Fruit fly (Drosophila melanogaster) whole organism, embryonic: ENCODE measurements around the gene HipHop.
A peak's percentile ranks its signal among the peaks of the same experiment; 100 is the strongest.

Experiments used
- CG10267 ChIP-seq: fragments of 200-800 bp; sonication (Bioruptor generic); optimal IDR thresholded peaks from 2 replicates; lab custom pipeline; 2018; ENCODE audit warnings: missing biosample characterization, mild to moderate bottlenecking, missing genetic modification characterization, moderate library complexity
- CG10462 ChIP-seq: fragments of 200-800 bp; sonication (Bioruptor generic); optimal IDR thresholded peaks from 2 replicates; lab custom pipeline; 2016; ENCODE audit warnings: missing biosample characterization, missing genetic modification characterization
- CG10979 ChIP-seq: fragments of 200-800 bp; sonication (Bioruptor generic); optimal IDR thresholded peaks from 2 replicates; lab custom pipeline; 2018; ENCODE audit warnings: missing biosample characterization, mild to moderate bottlenecking, missing genetic modification characterization, moderate library complexity
- CG11093 ChIP-seq: fragments of 200-800 bp; sonication (Bioruptor generic); IDR thresholded peaks from 3 replicates; pipeline ENCODE4 v1.3.6; 2022; ENCODE audit warnings: missing biosample characterization, missing genetic modification characterization
- CG11695 ChIP-seq: fragments of 200-800 bp; sonication (Bioruptor generic); IDR thresholded peaks from 3 replicates; pipeline ENCODE4 v1.3.6; 2022; ENCODE audit warnings: missing biosample characterization, missing genetic modification characterization
- CG12744 ChIP-seq: fragments of 200-800 bp; sonication (Bioruptor generic); optimal IDR thresholded peaks from 2 replicates; lab custom pipeline; 2016; ENCODE audit warnings: missing biosample characterization, missing genetic modification characterization
- CG13123 ChIP-seq: fragments of 200-800 bp; sonication (Bioruptor generic); optimal IDR thresholded peaks from 2 replicates; lab custom pipeline; 2016; ENCODE audit warnings: missing biosample characterization, missing genetic modification characterization
- CG16863 ChIP-seq: fragments of 200-800 bp; sonication (Bioruptor generic); optimal IDR thresholded peaks from 3 replicates; lab custom pipeline; 2016; ENCODE audit warnings: missing biosample characterization, missing genetic modification characterization
- CG31224 ChIP-seq: fragments of 200-800 bp; sonication (Bioruptor generic); IDR thresholded peaks from 2 replicates; pipeline ENCODE4 v1.3.6; 2022; ENCODE audit warnings: missing biosample characterization, missing genetic modification characterization
- CG32532 ChIP-seq: fragments of 200-800 bp; sonication (Bioruptor generic); IDR thresholded peaks from 2 replicates; pipeline ENCODE4 v1.3.6; 2022; ENCODE audit warnings: missing biosample characterization, missing genetic modification characterization
- CG32767 ChIP-seq: fragments of 200-800 bp; sonication (Bioruptor generic); IDR thresholded peaks from 2 replicates; pipeline ENCODE4 v1.3.6; 2022; ENCODE audit warnings: missing biosample characterization, missing genetic modification characterization
- CG34224 ChIP-seq: fragments of 200-800 bp; sonication (Bioruptor generic); IDR thresholded peaks from 3 replicates; pipeline ENCODE4 v1.3.6; 2022; ENCODE audit warnings: missing biosample characterization, missing genetic modification characterization; ENCODE audit not compliant: partially characterized antibody
- CG34422 ChIP-seq: fragments of 200-800 bp; sonication (Bioruptor generic); IDR thresholded peaks from 3 replicates; pipeline ENCODE4 v1.3.6; 2022; ENCODE audit warnings: missing biosample characterization, missing genetic modification characterization
- CG4360 ChIP-seq: fragments of 200-800 bp; sonication (Bioruptor generic); IDR thresholded peaks from 2 replicates; pipeline ENCODE4 v1.3.6; 2022; ENCODE audit warnings: missing biosample characterization, missing genetic modification characterization
- CG4854 ChIP-seq: fragments of 200-800 bp; sonication (Bioruptor generic); optimal IDR thresholded peaks from 2 replicates; lab custom pipeline; 2016; ENCODE audit warnings: missing biosample characterization, missing genetic modification characterization, inconsistent platforms
- CG5180 ChIP-seq: fragments of 200-800 bp; sonication (Bioruptor generic); optimal IDR thresholded peaks from 3 replicates; lab custom pipeline; 2017; ENCODE audit warnings: missing biosample characterization, missing genetic modification characterization, mild to moderate bottlenecking, moderate library complexity, missing genetic modification reagents
- CG6765 ChIP-seq: fragments of 200-800 bp; sonication (Bioruptor generic); optimal IDR thresholded peaks from 3 replicates; lab custom pipeline; 2017; ENCODE audit warnings: missing biosample characterization, mild to moderate bottlenecking, missing genetic modification characterization
- CG6813 ChIP-seq: fragments of 200-800 bp; sonication (Bioruptor generic); optimal IDR thresholded peaks from 2 replicates; lab custom pipeline; 2017; ENCODE audit warnings: missing biosample characterization, missing genetic modification characterization, mild to moderate bottlenecking, moderate library complexity, missing genetic modification reagents
- CG7372 ChIP-seq: fragments of 200-800 bp; sonication (Bioruptor generic); IDR thresholded peaks from 2 replicates; pipeline ENCODE4 v1.3.6; 2022; ENCODE audit warnings: missing biosample characterization, missing genetic modification characterization
- CG7963 ChIP-seq: fragments of 200-800 bp; sonication (Bioruptor generic); IDR thresholded peaks from 3 replicates; pipeline ENCODE4 v1.3.6; 2022; ENCODE audit warnings: missing biosample characterization, missing genetic modification characterization; ENCODE audit not compliant: partially characterized antibody
- CG9727 ChIP-seq: fragments of 200-800 bp; sonication (Bioruptor generic); optimal IDR thresholded peaks from 3 replicates; lab custom pipeline; 2017; ENCODE audit warnings: missing biosample characterization, mild to moderate bottlenecking, missing genetic modification characterization
- Drgx ChIP-seq: fragments of 200-800 bp; sonication (Bioruptor generic); IDR thresholded peaks from 2 replicates; pipeline ENCODE4 v1.3.6; 2022; ENCODE audit warnings: missing biosample characterization, missing genetic modification characterization
- H2.0 ChIP-seq: fragments of 200-800 bp; sonication (Bioruptor generic); IDR thresholded peaks from 2 replicates; pipeline ENCODE4 v1.3.6; 2022; ENCODE audit warnings: missing biosample characterization, missing genetic modification characterization
- Mes4 ChIP-seq: fragments of 200-800 bp; sonication (Bioruptor generic); optimal IDR thresholded peaks from 2 replicates; lab custom pipeline; 2016; ENCODE audit warnings: missing biosample characterization, missing genetic modification characterization
- Mrtf ChIP-seq: fragments of 200-800 bp; sonication (Bioruptor generic); IDR thresholded peaks from 3 replicates; pipeline ENCODE4 v1.3.6; 2022; ENCODE audit warnings: missing biosample characterization, missing genetic modification characterization
- NFAT ChIP-seq: fragments of 200-800 bp; sonication (Bioruptor generic); IDR thresholded peaks from 2 replicates; pipeline ENCODE4 v1.3.6; 2022; ENCODE audit warnings: missing biosample characterization, missing genetic modification characterization
- Ptx1 ChIP-seq: fragments of 200-800 bp; sonication (Bioruptor generic); IDR thresholded peaks from 2 replicates; pipeline ENCODE4 v1.3.6; 2022; ENCODE audit warnings: missing biosample characterization, missing genetic modification characterization
- Rfx ChIP-seq: fragments of 200-800 bp; sonication (Bioruptor generic); IDR thresholded peaks from 2 replicates; pipeline ENCODE4 v1.3.6; 2022; ENCODE audit warnings: missing biosample characterization, missing genetic modification characterization
- Sry-β ChIP-seq: fragments of 200-800 bp; sonication (Bioruptor generic); optimal IDR thresholded peaks from 2 replicates; lab custom pipeline; 2018; ENCODE audit warnings: missing biosample characterization, mild to moderate bottlenecking, missing genetic modification characterization, moderate library complexity
- Ssrp ChIP-seq: fragments of 200-800 bp; sonication (Bioruptor generic); optimal IDR thresholded peaks from 2 replicates; lab custom pipeline; 2018; ENCODE audit warnings: missing biosample characterization, mild to moderate bottlenecking, missing genetic modification characterization, moderate library complexity
- ato ChIP-seq: fragments of 200-800 bp; sonication (Bioruptor generic); IDR thresholded peaks from 2 replicates; pipeline ENCODE4 v1.3.6; 2022; ENCODE audit warnings: missing biosample characterization, missing genetic modification characterization; ENCODE audit not compliant: partially characterized antibody
- bcd ChIP-seq: fragments of 200-800 bp; sonication (Bioruptor generic); optimal IDR thresholded peaks from 2 replicates; lab custom pipeline; 2017; ENCODE audit warnings: missing biosample characterization, mild to moderate bottlenecking, missing genetic modification characterization
- dmrt11E ChIP-seq: fragments of 200-800 bp; sonication (Bioruptor generic); optimal IDR thresholded peaks from 3 replicates; lab custom pipeline; 2018; ENCODE audit warnings: missing biosample characterization, mild to moderate bottlenecking, missing genetic modification characterization, moderate library complexity
- gfzf ChIP-seq: fragments of 200-800 bp; sonication (Bioruptor generic); optimal IDR thresholded peaks from 2 replicates; lab custom pipeline; 2016; ENCODE audit warnings: missing biosample characterization, mild to moderate bottlenecking, missing genetic modification characterization, moderate library complexity
- nerfin-1 ChIP-seq: fragments of 200-800 bp; sonication (Bioruptor generic); optimal IDR thresholded peaks from 3 replicates; lab custom pipeline; 2019; ENCODE audit warnings: missing biosample characterization, mild to moderate bottlenecking, missing genetic modification characterization, moderate library complexity
- nom ChIP-seq: fragments of 200-800 bp; sonication (Bioruptor generic); optimal IDR thresholded peaks from 2 replicates; lab custom pipeline; 2017; ENCODE audit warnings: missing biosample characterization, missing genetic modification characterization, mild to moderate bottlenecking, moderate library complexity, missing genetic modification reagents
- odd ChIP-seq: fragments of 200-800 bp; sonication (Bioruptor generic); optimal IDR thresholded peaks from 2 replicates; lab custom pipeline; 2017; ENCODE audit warnings: missing biosample characterization, mild to moderate bottlenecking, missing genetic modification characterization
- org-1 ChIP-seq: fragments of 200-800 bp; sonication (Bioruptor generic); optimal IDR thresholded peaks from 2 replicates; lab custom pipeline; 2017; ENCODE audit warnings: missing biosample characterization, missing genetic modification characterization
- pfk ChIP-seq: fragments of 200-800 bp; sonication (Bioruptor generic); optimal IDR thresholded peaks from 2 replicates; lab custom pipeline; 2018; ENCODE audit warnings: missing biosample characterization, mild to moderate bottlenecking, missing genetic modification characterization, moderate library complexity
- pnt ChIP-seq: fragments of 200-800 bp; sonication (Bioruptor generic); optimal IDR thresholded peaks from 3 replicates; lab custom pipeline; 2016; ENCODE audit warnings: missing biosample characterization, missing genetic modification characterization
- pros ChIP-seq: fragments of 200-800 bp; sonication (Bioruptor generic); optimal IDR thresholded peaks from 3 replicates; lab custom pipeline; 2019; ENCODE audit warnings: missing biosample characterization, mild to moderate bottlenecking, missing genetic modification characterization, moderate library complexity
- psq ChIP-seq: fragments of 200-800 bp; sonication (Bioruptor generic); optimal IDR thresholded peaks from 2 replicates; lab custom pipeline; 2017; ENCODE audit warnings: missing biosample characterization, missing genetic modification characterization
- pzg ChIP-seq: fragments of 200-800 bp; sonication (Bioruptor generic); optimal IDR thresholded peaks from 3 replicates; lab custom pipeline; 2018; ENCODE audit warnings: missing biosample characterization, mild to moderate bottlenecking, missing genetic modification characterization, moderate library complexity
- sd ChIP-seq: fragments of 200-800 bp; sonication (Bioruptor generic); optimal IDR thresholded peaks from 3 replicates; lab custom pipeline; 2018; ENCODE audit warnings: missing biosample characterization, mild to moderate bottlenecking, missing genetic modification characterization, moderate library complexity
- seq ChIP-seq: fragments of 200-800 bp; sonication (Bioruptor generic); IDR thresholded peaks from 2 replicates; pipeline ENCODE4 v1.3.6; 2022; ENCODE audit warnings: missing biosample characterization, missing genetic modification characterization
- slbo ChIP-seq: fragments of 200-800 bp; sonication (Bioruptor generic); IDR thresholded peaks from 2 replicates; pipeline ENCODE4 v1.3.6; 2022; ENCODE audit warnings: missing biosample characterization, missing genetic modification characterization
- tgo ChIP-seq: fragments of 200-800 bp; sonication (Bioruptor generic); IDR thresholded peaks from 3 replicates; pipeline ENCODE4 v1.3.6; 2022; ENCODE audit warnings: missing biosample characterization, missing genetic modification characterization
- twi ChIP-seq: fragments of 200-800 bp; optimal IDR thresholded peaks from 2 replicates; lab custom pipeline; 2019; ENCODE audit warnings: missing biosample characterization, mild to moderate bottlenecking, missing genetic modification characterization, moderate library complexity
- unpg ChIP-seq: fragments of 200-800 bp; sonication (Bioruptor generic); optimal IDR thresholded peaks from 3 replicates; lab custom pipeline; 2018; ENCODE audit warnings: missing biosample characterization, mild to moderate bottlenecking, missing genetic modification characterization, moderate library complexity
- zf30C ChIP-seq: fragments of 200-800 bp; sonication (Bioruptor generic); optimal IDR thresholded peaks from 3 replicates; lab custom pipeline; 2018; ENCODE audit warnings: missing biosample characterization, mild to moderate bottlenecking, missing genetic modification characterization

Gene HipHop

dm6 chr3L:18848436-18848835 lies 27.5 kb downstream of the HipHop start (continued):
- TF ChIP-seq tgo (GFP tag; lab: Robert Waterston, UW): no peak; the same call in 2 of the 3 replicates
- TF ChIP-seq dmrt11E (tag; lab: Kevin White, UChicago): peak; percentile 49
- peak; percentile 67 for TF ChIP-seq CG10267 (tag; lab: Kevin White, UChicago)
- peak; percentile 56; the same call in 1 of the 2 replicates for TF ChIP-seq CG7372 (GFP tag; lab: Robert Waterston, UW)
- peak; percentile 75 for TF ChIP-seq Mes4 (GFP tag; lab: Kevin White, UChicago)
- no peak; the same call in 2 of the 3 replicates for TF ChIP-seq CG11093 (GFP tag; lab: Robert Waterston, UW)
- no peak for TF ChIP-seq slbo
- peak; percentile 43 for TF ChIP-seq Ssrp (tag; lab: Kevin White, UChicago)
- no peak for TF ChIP-seq sd (tag; lab: Kevin White, UChicago)
- TF ChIP-seq pros (GFP tag; lab: Kevin White, UChicago): no peak
- TF ChIP-seq CG16863 (GFP tag; lab: Kevin White, UChicago): peak; percentile 74
- peak; percentile 7 for TF ChIP-seq CG5180
- peak; percentile 16 for TF ChIP-seq psq (GFP tag; lab: Kevin White, UChicago)
- TF ChIP-seq bcd: peak; percentile 74
- peak; percentile 73 for TF ChIP-seq CG6765
- TF ChIP-seq CG10979: peak; percentile 76
- peak; percentile 16 for TF ChIP-seq pzg (GFP tag; lab: Kevin White, UChicago)
- peak; percentile 7 for TF ChIP-seq gfzf (GFP tag; lab: Kevin White, UChicago)
- no peak for TF ChIP-seq CG31224
- TF ChIP-seq CG4360 (GFP tag; lab: Robert Waterston, UW): 0 out of 2 replicates have a peak, but pooled peaks have one; percentile 23
- TF ChIP-seq CG13123 (GFP tag; lab: Kevin White, UChicago): no peak
- TF ChIP-seq nerfin-1 (tag; lab: Kevin White, UChicago): peak; percentile 62
- no peak for TF ChIP-seq Mrtf (GFP tag; lab: Robert Waterston, UW)
- no peak; the same call in 2 of the 3 replicates for TF ChIP-seq CG34422 (GFP tag; lab: Robert Waterston, UW)
- TF ChIP-seq CG4854 (GFP tag; lab: Kevin White, UChicago): peak; percentile 69
- peak; percentile 17 for TF ChIP-seq twi (tag; lab: Kevin White, UChicago)
- no peak for TF ChIP-seq nom (GFP tag; lab: Kevin White, UChicago)
- peak; percentile 44 for TF ChIP-seq CG10462
- no peak for TF ChIP-seq CG7963 (GFP tag; lab: Robert Waterston, UW)
- peak; percentile 55 for TF ChIP-seq CG6813
- TF ChIP-seq pfk (GFP tag; lab: Kevin White, UChicago): no peak
- no peak for TF ChIP-seq CG9727 (GFP tag; lab: Kevin White, UChicago)
- no peak for TF ChIP-seq CG32767 (GFP tag; lab: Robert Waterston, UW)
- TF ChIP-seq Rfx (GFP tag; lab: Robert Waterston, UW): no peak; the same call in 1 of the 2 replicates
- no peak for TF ChIP-seq Ptx1 (GFP tag; lab: Robert Waterston, UW)
- TF ChIP-seq unpg: peak; percentile 69
- TF ChIP-seq zf30C (GFP tag; lab: Kevin White, UChicago): peak; percentile 6
- 0 out of 2 replicates have a peak, but pooled peaks have one; percentile 23 for TF ChIP-seq seq
- no peak for TF ChIP-seq CG11695 (GFP tag; lab: Robert Waterston, UW)
- no peak for TF ChIP-seq pnt (GFP tag; lab: Kevin White, UChicago)
- peak; percentile 30 for TF ChIP-seq org-1 (GFP tag; lab: Kevin White, UChicago)
- TF ChIP-seq ato: no peak
- no peak for TF ChIP-seq CG34224
- peak; percentile 68 for TF ChIP-seq CG12744 (GFP tag; lab: Kevin White, UChicago)
- no peak for TF ChIP-seq Drgx (GFP tag; lab: Robert Waterston, UW)
- no peak; the same call in 1 of the 2 replicates for TF ChIP-seq CG32532 (GFP tag; lab: Robert Waterston, UW)
- peak; percentile 50 for TF ChIP-seq odd (GFP tag; lab: Kevin White, UChicago)
- no peak for TF ChIP-seq Sry-β (GFP tag; lab: Kevin White, UChicago)
- TF ChIP-seq NFAT (GFP tag; lab: Robert Waterston, UW): no peak
- TF ChIP-seq H2.0 (GFP tag; lab: Robert Waterston, UW): no peak; the same call in 1 of the 2 replicates
